Fruit fly (Drosophila melanogaster) whole organism, prepupa: ENCODE measurements around the gene Regnase-1.
A peak's percentile ranks its signal among the peaks of the same experiment; 100 is the strongest.

Experiments used
- Blimp-1 ChIP-seq: fragments of 200-800 bp; sonication (Bioruptor generic); optimal IDR thresholded peaks from 3 replicates; lab custom pipeline; 2017; ENCODE audit warnings: missing biosample characterization, missing genetic modification characterization, mild to moderate bottlenecking, moderate library complexity, missing genetic modification reagents
- CG10631 ChIP-seq: fragments of 200-800 bp; sonication (Bioruptor generic); optimal IDR thresholded peaks from 2 replicates; lab custom pipeline; 2016; ENCODE audit warnings: missing biosample characterization, missing genetic modification characterization
- CG10669 ChIP-seq: fragments of 200-800 bp; sonication (Bioruptor generic); optimal IDR thresholded peaks from 3 replicates; lab custom pipeline; 2018; ENCODE audit warnings: missing biosample characterization, mild to moderate bottlenecking, missing genetic modification characterization, moderate library complexity
- CG11294 ChIP-seq: fragments of 200-800 bp; sonication (Bioruptor generic); IDR thresholded peaks from 2 replicates; pipeline ENCODE4 v1.3.6; 2022; ENCODE audit warnings: missing biosample characterization, missing genetic modification characterization
- CG11762 ChIP-seq: fragments of 200-800 bp; sonication (Bioruptor generic); optimal IDR thresholded peaks from 3 replicates; lab custom pipeline; 2016; ENCODE audit warnings: missing biosample characterization, missing genetic modification characterization; ENCODE audit not compliant: insufficient read depth
- CG11902 ChIP-seq: fragments of 200-800 bp; sonication (Bioruptor generic); optimal IDR thresholded peaks from 3 replicates; lab custom pipeline; 2016; ENCODE audit warnings: missing biosample characterization, missing genetic modification characterization
- CG16779 ChIP-seq: fragments of 200-800 bp; sonication (Bioruptor generic); optimal IDR thresholded peaks from 3 replicates; lab custom pipeline; 2017; ENCODE audit warnings: missing biosample characterization, mild to moderate bottlenecking, missing genetic modification characterization
- CG3032 ChIP-seq: fragments of 200-800 bp; optimal IDR thresholded peaks from 2 replicates; lab custom pipeline; 2019; ENCODE audit warnings: missing biosample characterization, mild to moderate bottlenecking, missing genetic modification characterization, moderate library complexity
- CG31627 ChIP-seq: fragments of 200-800 bp; sonication (Bioruptor generic); optimal IDR thresholded peaks from 3 replicates; lab custom pipeline; 2016; ENCODE audit warnings: missing biosample characterization, missing genetic modification characterization
- CG32006 ChIP-seq: fragments of 200-800 bp; sonication (Bioruptor generic); optimal IDR thresholded peaks from 3 replicates; lab custom pipeline; 2017; ENCODE audit warnings: missing biosample characterization, mild to moderate bottlenecking, missing genetic modification characterization
- CG34406 ChIP-seq: fragments of 200-800 bp; sonication (Bioruptor generic); optimal IDR thresholded peaks from 3 replicates; lab custom pipeline; 2016; ENCODE audit warnings: missing biosample characterization, missing genetic modification characterization
- CG3919 ChIP-seq: fragments of 200-800 bp; sonication (Bioruptor generic); optimal IDR thresholded peaks from 3 replicates; lab custom pipeline; 2016; ENCODE audit warnings: missing biosample characterization, missing genetic modification characterization
- CG4318 ChIP-seq: fragments of 200-800 bp; sonication (Bioruptor generic); optimal IDR thresholded peaks from 3 replicates; lab custom pipeline; 2017; ENCODE audit warnings: missing biosample characterization, mild to moderate bottlenecking, missing genetic modification characterization
- CG6163 ChIP-seq: fragments of 200-800 bp; sonication (Bioruptor generic); IDR thresholded peaks from 3 replicates; pipeline ENCODE4 v1.3.6; 2022; ENCODE audit warnings: missing biosample characterization, missing genetic modification characterization
- CG6276 ChIP-seq: fragments of 200-800 bp; sonication (Bioruptor generic); optimal IDR thresholded peaks from 2 replicates; lab custom pipeline; 2017; ENCODE audit warnings: missing biosample characterization, mild to moderate bottlenecking, missing genetic modification characterization
- CG6808 ChIP-seq: fragments of 200-800 bp; sonication (Bioruptor generic); optimal IDR thresholded peaks from 3 replicates; lab custom pipeline; 2017; ENCODE audit warnings: missing biosample characterization, missing genetic modification characterization, mild to moderate bottlenecking, moderate library complexity, missing genetic modification reagents
- CG6854 ChIP-seq: fragments of 200-800 bp; sonication (Bioruptor generic); optimal IDR thresholded peaks from 2 replicates; lab custom pipeline; 2017; ENCODE audit warnings: missing biosample characterization, mild to moderate bottlenecking, missing genetic modification characterization
- CG8319 ChIP-seq: fragments of 200-800 bp; sonication (Bioruptor generic); optimal IDR thresholded peaks from 3 replicates; lab custom pipeline; 2016; ENCODE audit warnings: missing biosample characterization, missing genetic modification characterization
- CG8632 ChIP-seq: fragments of 200-800 bp; sonication (Bioruptor generic); optimal IDR thresholded peaks from 3 replicates; lab custom pipeline; 2016; ENCODE audit warnings: missing biosample characterization, missing genetic modification characterization
- CG9139 ChIP-seq: fragments of 200-800 bp; sonication (Bioruptor generic); optimal IDR thresholded peaks from 3 replicates; lab custom pipeline; 2017; ENCODE audit warnings: missing biosample characterization, mild to moderate bottlenecking, missing genetic modification characterization
- Eip75B ChIP-seq: fragments of 200-800 bp; sonication (Bioruptor generic); optimal IDR thresholded peaks from 3 replicates; lab custom pipeline; 2016; ENCODE audit warnings: missing biosample characterization, missing genetic modification characterization
- Eip78C ChIP-seq: fragments of 200-800 bp; sonication (Bioruptor generic); peaks from one replicate; lab custom pipeline; 2016; ENCODE audit warnings: missing biosample characterization, missing genetic modification characterization
- Eip93F ChIP-seq: fragments of 200-800 bp; sonication (Bioruptor generic); optimal IDR thresholded peaks from 2 replicates; lab custom pipeline; 2016; ENCODE audit warnings: missing biosample characterization, mild to moderate bottlenecking, missing genetic modification characterization
- Ets21C ChIP-seq: fragments of 200-800 bp; sonication (Bioruptor generic); optimal IDR thresholded peaks from 3 replicates; lab custom pipeline; 2016; ENCODE audit warnings: missing biosample characterization, missing genetic modification characterization
- Ets96B ChIP-seq: fragments of 200-800 bp; optimal IDR thresholded peaks from 2 replicates; lab custom pipeline; 2019; ENCODE audit warnings: missing biosample characterization, mild to moderate bottlenecking, missing genetic modification characterization, moderate library complexity
- Hr38 ChIP-seq: sonication (Bioruptor generic); optimal IDR thresholded peaks from 2 replicates; lab custom pipeline; 2016; ENCODE audit warnings: missing biosample characterization, missing genetic modification characterization
- Hr39 ChIP-seq: fragments of 200-800 bp; sonication (Bioruptor generic); optimal IDR thresholded peaks from 2 replicates; lab custom pipeline; 2016; ENCODE audit warnings: missing biosample characterization, missing genetic modification characterization
- Hr4 ChIP-seq: fragments of 200-800 bp; sonication (Bioruptor generic); optimal IDR thresholded peaks from 3 replicates; lab custom pipeline; 2016; ENCODE audit warnings: missing biosample characterization, missing genetic modification characterization
- Lpt ChIP-seq: fragments of 200-800 bp; sonication (Bioruptor generic); optimal IDR thresholded peaks from 3 replicates; lab custom pipeline; 2016; ENCODE audit warnings: missing biosample characterization, missing genetic modification characterization
- Met ChIP-seq: fragments of 200-800 bp; sonication (Bioruptor generic); optimal IDR thresholded peaks from 3 replicates; lab custom pipeline; 2016; ENCODE audit warnings: missing biosample characterization, missing genetic modification characterization
- OdsH ChIP-seq: fragments of 200-800 bp; sonication (Bioruptor generic); optimal IDR thresholded peaks from 3 replicates; lab custom pipeline; 2016; ENCODE audit warnings: missing biosample characterization, missing genetic modification characterization
- Smox ChIP-seq: fragments of 200-800 bp; sonication (Bioruptor generic); optimal IDR thresholded peaks from 3 replicates; lab custom pipeline; 2016; ENCODE audit warnings: missing biosample characterization, missing genetic modification characterization
- Sox14 ChIP-seq: fragments of 200-800 bp; sonication (Bioruptor generic); optimal IDR thresholded peaks from 3 replicates; lab custom pipeline; 2016; ENCODE audit warnings: missing biosample characterization, missing genetic modification characterization
- Sox15 ChIP-seq: fragments of 200-800 bp; sonication (Bioruptor generic); optimal IDR thresholded peaks from 3 replicates; lab custom pipeline; 2016; ENCODE audit warnings: missing biosample characterization, missing genetic modification characterization
- achi ChIP-seq: fragments of 200-800 bp; sonication (Bioruptor generic); optimal IDR thresholded peaks from 3 replicates; lab custom pipeline; 2016; ENCODE audit warnings: missing biosample characterization, missing genetic modification characterization
- acj6 ChIP-seq: fragments of 200-800 bp; sonication (Bioruptor generic); optimal IDR thresholded peaks from 3 replicates; lab custom pipeline; 2016; ENCODE audit warnings: missing biosample characterization, missing genetic modification characterization
- cyc ChIP-seq: fragments of 200-800 bp; sonication (Bioruptor generic); optimal IDR thresholded peaks from 3 replicates; lab custom pipeline; 2016; ENCODE audit warnings: missing biosample characterization, missing genetic modification characterization
- dsx ChIP-seq: fragments of 200-800 bp; optimal IDR thresholded peaks from 3 replicates; lab custom pipeline; 2019; ENCODE audit warnings: missing biosample characterization, mild to moderate bottlenecking, missing genetic modification characterization, moderate library complexity; ENCODE audit not compliant: poor library complexity, severe bottlenecking
- eg ChIP-seq: fragments of 200-800 bp; sonication (Bioruptor generic); IDR thresholded peaks from 3 replicates; pipeline ENCODE4 v1.3.6; 2022; ENCODE audit warnings: missing biosample characterization, missing genetic modification characterization
- esn ChIP-seq: fragments of 200-800 bp; sonication (Bioruptor generic); optimal IDR thresholded peaks from 2 replicates; lab custom pipeline; 2016; ENCODE audit warnings: missing biosample characterization, mild to moderate bottlenecking, missing genetic modification characterization, moderate library complexity
- fd59A ChIP-seq: fragments of 200-800 bp; sonication (Bioruptor generic); optimal IDR thresholded peaks from 2 replicates; lab custom pipeline; 2017; ENCODE audit warnings: missing biosample characterization, mild to moderate bottlenecking, missing genetic modification characterization, missing genetic modification reagents
- fkh ChIP-seq: fragments of 200-800 bp; sonication (Bioruptor generic); optimal IDR thresholded peaks from 3 replicates; lab custom pipeline; 2017; ENCODE audit warnings: missing biosample characterization, mild to moderate bottlenecking, missing genetic modification characterization, moderate library complexity
- lz ChIP-seq: fragments of 200-800 bp; sonication (Bioruptor generic); optimal IDR thresholded peaks from 3 replicates; lab custom pipeline; 2016; ENCODE audit warnings: missing biosample characterization, missing genetic modification characterization
- net ChIP-seq: fragments of 200-800 bp; sonication (Bioruptor generic); optimal IDR thresholded peaks from 3 replicates; lab custom pipeline; 2016; ENCODE audit warnings: missing biosample characterization, missing genetic modification characterization
- spab ChIP-seq: fragments of 200-800 bp; sonication (Bioruptor generic); optimal IDR thresholded peaks from 2 replicates; lab custom pipeline; 2017; ENCODE audit warnings: missing biosample characterization, mild to moderate bottlenecking, missing genetic modification characterization, missing genetic modification reagents
- svp ChIP-seq: fragments of 200-800 bp; sonication (Bioruptor generic); peaks from one replicate; lab custom pipeline; 2016; ENCODE audit warnings: missing biosample characterization, missing genetic modification characterization
- topi ChIP-seq: fragments of 200-800 bp; sonication (Bioruptor generic); optimal IDR thresholded peaks from 3 replicates; lab custom pipeline; 2016; ENCODE audit warnings: missing biosample characterization, missing genetic modification characterization
- vri ChIP-seq: fragments of 200-800 bp; sonication (Bioruptor generic); optimal IDR thresholded peaks from 3 replicates; lab custom pipeline; 2016; ENCODE audit warnings: missing biosample characterization, mild to moderate bottlenecking, missing genetic modification characterization

The Regnase-1 gene

DNA sequence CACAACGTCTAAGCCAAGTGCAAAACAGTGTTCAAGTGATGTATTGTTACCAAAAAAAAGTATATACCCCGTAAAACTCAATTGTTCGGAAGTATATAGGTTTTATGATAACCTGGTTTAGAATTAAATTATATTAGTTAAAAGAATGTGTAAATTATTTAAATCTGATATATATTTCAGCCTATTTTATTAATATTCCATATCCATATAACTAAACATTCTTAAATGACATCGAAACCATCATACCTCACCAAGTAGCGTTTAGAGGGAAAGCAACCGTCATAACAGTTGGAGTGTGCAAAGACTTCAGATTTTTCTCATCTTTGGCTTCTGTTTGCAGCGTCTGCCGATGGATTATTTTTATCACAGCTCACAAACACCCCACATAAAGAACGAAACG, 36.4 kb downstream of the Regnase-1 start (continued):
- TF ChIP-seq fkh (GFP tag; lab: Kevin White, UChicago) (no peak), CG9139 (GFP tag; lab: Kevin White, UChicago) (peak; percentile 52), Hr39 (GFP tag; lab: Kevin White, UChicago) (peak; percentile 60), CG8319 (GFP tag; lab: Kevin White, UChicago) (peak; percentile 10), net (peak; percentile 80), CG6854 (GFP tag; lab: Kevin White, UChicago) (peak; percentile 17), CG32006 (GFP tag; lab: Kevin White, UChicago) (peak; percentile 87), dsx (peak; percentile 83), vri (GFP tag; lab: Kevin White, UChicago) (peak; percentile 40), Blimp-1 (GFP tag; lab: Kevin White, UChicago) (peak; percentile 44), achi (GFP tag; lab: Kevin White, UChicago) (peak; percentile 85), CG10669 (GFP tag; lab: Kevin White, UChicago) (peak; percentile 76), Smox (GFP tag; lab: Kevin White, UChicago) (peak; percentile 73)

DNA sequence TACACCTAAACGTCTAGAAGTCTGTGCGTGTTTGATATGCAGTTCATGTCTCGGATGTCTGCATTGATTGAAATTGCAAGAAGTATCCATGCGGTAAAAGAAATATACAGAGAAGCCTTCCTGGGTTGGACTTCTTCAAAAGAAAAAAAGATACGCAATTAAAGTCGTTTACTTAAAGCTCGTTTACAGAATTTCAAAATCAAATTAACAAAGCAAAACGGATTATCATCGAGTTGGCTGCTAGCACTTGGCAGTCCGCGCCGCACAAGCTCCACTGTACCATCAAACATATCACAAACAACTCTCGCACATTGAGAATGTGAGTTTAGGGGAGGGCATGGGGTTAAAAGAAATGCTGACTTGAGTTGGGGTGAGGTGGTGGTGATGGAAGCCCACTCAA, 37.4 kb downstream of the Regnase-1 start:
- TF ChIP-seq CG11762 (GFP tag; lab: Kevin White, UChicago) (peak; percentile 10), spab (GFP tag; lab: Kevin White, UChicago) (peak; percentile 34), dsx (peak; percentile 48), CG11294 (GFP tag; lab: Robert Waterston, UW) (peak; percentile 46), CG16779 (tag; lab: Kevin White, UChicago) (peak; percentile 20), CG10669 (GFP tag; lab: Kevin White, UChicago) (peak; percentile 66), CG8632 (GFP tag; lab: Kevin White, UChicago) (peak; percentile 57), Hr39 (GFP tag; lab: Kevin White, UChicago) (peak; percentile 76), Eip93F (no peak), Hr4 (GFP tag; lab: Kevin White, UChicago) (peak; percentile 72), acj6 (GFP tag; lab: Kevin White, UChicago) (peak; percentile 77), CG3032 (peak; percentile 62), CG4318 (GFP tag; lab: Kevin White, UChicago) (peak; percentile 19), Eip75B (GFP tag; lab: Kevin White, UChicago) (peak; percentile 62), CG10631 (peak; percentile 68), Lpt (GFP tag; lab: Kevin White, UChicago) (peak; percentile 76), esn (GFP tag; lab: Kevin White, UChicago) (peak; percentile 68), Ets21C (GFP tag; lab: Kevin White, UChicago) (peak; percentile 40), Hr38 (GFP tag; lab: Kevin White, UChicago) (no peak), net (peak; percentile 66), Ets96B (tag; lab: Kevin White, UChicago) (peak; percentile 63), CG6163 (GFP tag; lab: Robert Waterston, UW) (peak; percentile 85), CG6276 (GFP tag; lab: Kevin White, UChicago) (peak; percentile 54), CG34406 (peak; percentile 55), CG6808 (GFP tag; lab: Kevin White, UChicago) (peak; percentile 60), Blimp-1 (GFP tag; lab: Kevin White, UChicago) (no peak), vri (GFP tag; lab: Kevin White, UChicago) (peak; percentile 40), svp (GFP tag; lab: Kevin White, UChicago) (peak; percentile 73), CG31627 (GFP tag; lab: Kevin White, UChicago) (peak; percentile 69), CG32006 (GFP tag; lab: Kevin White, UChicago) (peak; percentile 72), CG6854 (GFP tag; lab: Kevin White, UChicago) (no peak), Smox (GFP tag; lab: Kevin White, UChicago) (peak; percentile 55), fd59A (GFP tag; lab: Kevin White, UChicago) (peak; percentile 52), cyc (peak; percentile 68), topi (GFP tag; lab: Kevin White, UChicago) (peak; percentile 57), Sox14 (peak; percentile 80), CG3919 (GFP tag; lab: Kevin White, UChicago) (peak; percentile 82), eg (GFP tag; lab: Robert Waterston, UW) (peak; percentile 77), Eip78C (GFP tag; lab: Kevin White, UChicago) (peak; percentile 87), OdsH (peak; percentile 76), Met (peak; percentile 70), CG11902 (GFP tag; lab: Kevin White, UChicago) (peak; percentile 62), Sox15 (GFP tag; lab: Kevin White, UChicago) (peak; percentile 37), lz (peak; percentile 62)
